Fruit fly (Drosophila melanogaster) whole organism, pupa: Measurements from ENCODE around the gene pall.

Source experiments
- CG10348 ChIP-seq: fragments of 200-800 bp; sonication (Bioruptor generic); IDR thresholded peaks from 2 replicates; pipeline ENCODE4 v1.3.6; 2022; ENCODE audit warnings: missing biosample characterization, missing genetic modification characterization
- CG12605 ChIP-seq: fragments of 200-800 bp; sonication (Bioruptor generic); IDR thresholded peaks from 2 replicates; pipeline ENCODE4 v1.3.6; 2022; ENCODE audit warnings: missing biosample characterization, missing genetic modification characterization
- CG13204 ChIP-seq: fragments of 200-800 bp; sonication (Bioruptor generic); optimal IDR thresholded peaks from 2 replicates; lab custom pipeline; 2018; ENCODE audit warnings: missing biosample characterization, mild to moderate bottlenecking, missing genetic modification characterization, moderate library complexity
- CG14655 ChIP-seq: fragments of 200-800 bp; sonication (Bioruptor generic); optimal IDR thresholded peaks from 3 replicates; lab custom pipeline; 2017; ENCODE audit warnings: mild to moderate bottlenecking, missing biosample characterization, missing genetic modification reagents, missing genetic modification characterization
- CG15710 ChIP-seq: fragments of 200-800 bp; sonication (Bioruptor generic); optimal IDR thresholded peaks from 2 replicates; lab custom pipeline; 2018; ENCODE audit warnings: missing biosample characterization, mild to moderate bottlenecking, missing genetic modification characterization, moderate library complexity
- CG17806 ChIP-seq: fragments of 200-800 bp; sonication (Bioruptor generic); optimal IDR thresholded peaks from 2 replicates; lab custom pipeline; 2018; ENCODE audit warnings: missing biosample characterization, mild to moderate bottlenecking, missing genetic modification characterization, moderate library complexity
- CG32121 ChIP-seq: fragments of 200-800 bp; sonication (Bioruptor generic); IDR thresholded peaks from 2 replicates; pipeline ENCODE4 v1.3.6; 2022; ENCODE audit warnings: missing biosample characterization, missing genetic modification characterization
- CG34367 ChIP-seq: fragments of 200-800 bp; sonication (Bioruptor generic); optimal IDR thresholded peaks from 2 replicates; lab custom pipeline; 2018; ENCODE audit warnings: missing biosample characterization, mild to moderate bottlenecking, missing genetic modification characterization
- CG4496 ChIP-seq: fragments of 200-800 bp; sonication (Bioruptor generic); IDR thresholded peaks from 3 replicates; pipeline ENCODE4 v1.3.6; 2022; ENCODE audit warnings: missing biosample characterization, missing genetic modification characterization
- CG8159 ChIP-seq: fragments of 200-800 bp; sonication (Bioruptor generic); optimal IDR thresholded peaks from 3 replicates; lab custom pipeline; 2018; ENCODE audit warnings: missing biosample characterization, mild to moderate bottlenecking, missing genetic modification characterization, moderate library complexity
- CG8301 ChIP-seq: fragments of 200-800 bp; sonication (Bioruptor generic); optimal IDR thresholded peaks from 2 replicates; lab custom pipeline; 2018; ENCODE audit warnings: missing biosample characterization, mild to moderate bottlenecking, missing genetic modification characterization
- CG9948 ChIP-seq: fragments of 200-800 bp; sonication (Bioruptor generic); optimal IDR thresholded peaks from 2 replicates; lab custom pipeline; 2018; ENCODE audit warnings: missing biosample characterization, mild to moderate bottlenecking, missing genetic modification characterization, moderate library complexity
- D1 ChIP-seq: fragments of 200-800 bp; sonication (Bioruptor generic); optimal IDR thresholded peaks from 2 replicates; lab custom pipeline; 2018; ENCODE audit warnings: missing biosample characterization, mild to moderate bottlenecking, missing genetic modification characterization, moderate library complexity
- EcR ChIP-seq: fragments of 200-800 bp; sonication (Bioruptor generic); optimal IDR thresholded peaks from 3 replicates; lab custom pipeline; 2019; ENCODE audit warnings: missing biosample characterization, missing genetic modification characterization, mild to moderate bottlenecking, moderate library complexity, missing genetic modification reagents
- Ets98B ChIP-seq: fragments of 200-800 bp; sonication (Bioruptor generic); IDR thresholded peaks from 2 replicates; pipeline ENCODE4 v1.3.6; 2022; ENCODE audit warnings: missing biosample characterization, missing genetic modification characterization
- Pif1A ChIP-seq: fragments of 200-800 bp; sonication (Bioruptor generic); optimal IDR thresholded peaks from 3 replicates; lab custom pipeline; 2016; ENCODE audit warnings: missing biosample characterization, missing genetic modification characterization
- Pif1B ChIP-seq: fragments of 200-800 bp; sonication (Bioruptor generic); optimal IDR thresholded peaks from 3 replicates; lab custom pipeline; 2016; ENCODE audit warnings: missing biosample characterization, missing genetic modification characterization
- Snoo ChIP-seq: fragments of 200-800 bp; sonication (Bioruptor generic); optimal IDR thresholded peaks from 3 replicates; lab custom pipeline; 2017; ENCODE audit warnings: missing biosample characterization, mild to moderate bottlenecking, missing genetic modification characterization, inconsistent platforms
- fd96Ca ChIP-seq: fragments of 200-800 bp; sonication (Bioruptor generic); IDR thresholded peaks from 3 replicates; pipeline ENCODE4 v1.3.6; 2022; ENCODE audit warnings: missing biosample characterization, missing genetic modification characterization
- gl ChIP-seq: fragments of 200-800 bp; sonication (Bioruptor generic); optimal IDR thresholded peaks from 2 replicates; lab custom pipeline; 2018; ENCODE audit warnings: missing biosample characterization, mild to moderate bottlenecking, missing genetic modification characterization
- rn ChIP-seq: fragments of 200-800 bp; sonication (Bioruptor generic); IDR thresholded peaks from 2 replicates; pipeline ENCODE4 v1.3.6; 2022; ENCODE audit warnings: missing biosample characterization, missing genetic modification characterization

Gene pall

dm6 chr3L:9455819-9456388 is 31.7 kb downstream of the pall start, which contains the start of the genes phol and CG3552:
Gene phol (minus strand): TSS chr3L:9456281.
Gene CG3552 (plus strand): TSS chr3L:9456318.
- TF ChIP-seq CG4496 (0 out of 3 replicates have a peak, but pooled peaks have one; percentile 19), CG34367 (tag; lab: Kevin White, UChicago) (no peak)

dm6 chr3L:9452422-9452821 is 35.2 kb downstream of the pall start:
- no peak for TF ChIP-seq CG13204 (GFP tag; lab: Kevin White, UChicago)
- no peak for TF ChIP-seq CG32121 (GFP tag; lab: Robert Waterston, UW)
- 0 out of 3 replicates have a peak, but pooled peaks have one; percentile 6 for TF ChIP-seq CG4496

- TF ChIP-seq Snoo = peak; percentile 46
- peak; percentile 20 for TF ChIP-seq CG15710 (tag; lab: Kevin White, UChicago)
- peak; percentile 51; the same call in 1 of the 2 replicates for TF ChIP-seq CG32121 (GFP tag; lab: Robert Waterston, UW)
- no peak for TF ChIP-seq CG10348 (GFP tag; lab: Robert Waterston, UW)
- TF ChIP-seq Pif1B (GFP tag; lab: Kevin White, UChicago) = peak; percentile 50
- TF ChIP-seq CG14655 (GFP tag; lab: Kevin White, UChicago) = no peak
- peak; percentile 44 for TF ChIP-seq CG9948
- peak; percentile 52 for TF ChIP-seq CG17806 (tag; lab: Kevin White, UChicago)
- TF ChIP-seq Pif1A (GFP tag; lab: Kevin White, UChicago) = peak; percentile 62
- peak; percentile 67 for TF ChIP-seq CG8159
- TF ChIP-seq EcR (GFP tag; lab: Kevin White, UChicago) = no peak
- peak; percentile 45 for TF ChIP-seq CG8301 (tag; lab: Kevin White, UChicago)
- TF ChIP-seq CG34367 (tag; lab: Kevin White, UChicago) = no peak
- peak; percentile 51 for TF ChIP-seq Ets98B (GFP tag; lab: Robert Waterston, UW)
- TF ChIP-seq gl (tag; lab: Kevin White, UChicago) = peak; percentile 22
- no peak for TF ChIP-seq D1 (tag; lab: Kevin White, UChicago)
- TF ChIP-seq CG13204 (GFP tag; lab: Kevin White, UChicago) = no peak
- no peak for TF ChIP-seq CG12605 (GFP tag; lab: Robert Waterston, UW)
- TF ChIP-seq rn (GFP tag; lab: Robert Waterston, UW) = 0 out of 2 replicates have a peak, but pooled peaks have one; percentile 11
- TF ChIP-seq CG4496 = peak; percentile 68; the same call in 2 of the 3 replicates
- TF ChIP-seq fd96Ca = no peak
- TF ChIP-seq, all 21 proteins: peak for 13
Observed at dm6 chr3L:9451522-9452118, 36.0 kb downstream of the pall start, which contains the start of the genes CG3448 and ghi. Gene CG3448 (minus strand): TSS chr3L:9451572. Gene ghi (plus strand): TSS chr3L:9451876.

dm6 chr3L:9447239-9447777 is 40.3 kb downstream of the pall start:
- 0 out of 3 replicates have a peak, but pooled peaks have one; percentile 27 for TF ChIP-seq fd96Ca
- peak; percentile 5; the same call in 1 of the 2 replicates for TF ChIP-seq Ets98B (GFP tag; lab: Robert Waterston, UW)
- no peak for TF ChIP-seq CG13204 (GFP tag; lab: Kevin White, UChicago)
- TF ChIP-seq CG17806 (tag; lab: Kevin White, UChicago) = no peak
- TF ChIP-seq rn (GFP tag; lab: Robert Waterston, UW) = no peak
- TF ChIP-seq CG8159 = no peak
- TF ChIP-seq D1 (tag; lab: Kevin White, UChicago) = no peak
- TF ChIP-seq CG12605 (GFP tag; lab: Robert Waterston, UW) = peak; percentile 23; the same call in 1 of the 2 replicates
- TF ChIP-seq Snoo = no peak
- TF ChIP-seq EcR (GFP tag; lab: Kevin White, UChicago) = no peak
- no peak for TF ChIP-seq CG9948
- TF ChIP-seq CG32121 (GFP tag; lab: Robert Waterston, UW) = 0 out of 2 replicates have a peak, but pooled peaks have one; percentile 7
- TF ChIP-seq gl (tag; lab: Kevin White, UChicago) = no peak
- no peak for TF ChIP-seq CG8301 (tag; lab: Kevin White, UChicago)
- TF ChIP-seq Pif1B (GFP tag; lab: Kevin White, UChicago) = no peak
- TF ChIP-seq CG4496 = 0 out of 3 replicates have a peak, but pooled peaks have one; percentile 37
- no peak for TF ChIP-seq CG10348 (GFP tag; lab: Robert Waterston, UW)
- TF ChIP-seq CG15710 (tag; lab: Kevin White, UChicago) = no peak
- TF ChIP-seq CG34367 (tag; lab: Kevin White, UChicago) = no peak
- TF ChIP-seq CG14655 (GFP tag; lab: Kevin White, UChicago) = no peak
- TF ChIP-seq Pif1A (GFP tag; lab: Kevin White, UChicago) = no peak

dm6 chr3L:9446731-9447238 is 40.8 kb downstream of the pall start, which contains the start of gene CG3529:
Gene CG3529 (plus strand): TSS chr3L:9446864.
- no peak for TF ChIP-seq Pif1A (GFP tag; lab: Kevin White, UChicago)
- peak; percentile 33 for TF ChIP-seq CG15710 (tag; lab: Kevin White, UChicago)
- TF ChIP-seq EcR (GFP tag; lab: Kevin White, UChicago) = peak; percentile 29
- TF ChIP-seq CG32121 (GFP tag; lab: Robert Waterston, UW) = 0 out of 2 replicates have a peak, but pooled peaks have one; percentile 22
- TF ChIP-seq Ets98B (GFP tag; lab: Robert Waterston, UW) = 0 out of 2 replicates have a peak, but pooled peaks have one; percentile 15
